Fruit fly (Drosophila melanogaster) whole organism, wandering third instar larva: Measurements from ENCODE around the gene UQCR-14L.
A peak's percentile ranks its signal among the peaks of the same experiment; 100 is the strongest.

ENCODE experiments used
- GATAd ChIP-seq: sonication (Bioruptor generic); optimal IDR thresholded peaks from 2 replicates; lab custom pipeline; 2016; ENCODE audit warnings: missing biosample characterization, missing genetic modification characterization
- HLH106 ChIP-seq: fragments of 200-800 bp; optimal IDR thresholded peaks from 3 replicates; lab custom pipeline; 2019; ENCODE audit warnings: missing biosample characterization, mild to moderate bottlenecking, missing genetic modification characterization, moderate library complexity
- Hnf4 ChIP-seq: fragments of 200-800 bp; sonication (Bioruptor generic); optimal IDR thresholded peaks from 2 replicates; lab custom pipeline; 2016; ENCODE audit warnings: missing biosample characterization, mild to moderate bottlenecking, missing genetic modification characterization
- Hr78 ChIP-seq: fragments of >200 bp; optimal IDR thresholded peaks from 2 replicates; lab custom pipeline; 2017; ENCODE audit warnings: missing biosample characterization, missing genetic modification characterization
- Myc ChIP-seq: fragments of >200 bp; optimal IDR thresholded peaks from 2 replicates; lab custom pipeline; 2017
- OdsH ChIP-seq: fragments of 200-800 bp; sonication (Bioruptor generic); optimal IDR thresholded peaks from 2 replicates; lab custom pipeline; 2016; ENCODE audit warnings: missing biosample characterization, mild to moderate bottlenecking, missing genetic modification characterization
- Vsx2 ChIP-seq: fragments of 200-300, 225-300 bp; sonication (Bioruptor generic); optimal IDR thresholded peaks from 2 replicates; lab custom pipeline; 2018; ENCODE audit warnings: missing biosample characterization, missing genetic modification characterization; ENCODE audit not compliant: partially characterized antibody
- br ChIP-seq: fragments of 200-800 bp; sonication (Bioruptor generic); optimal IDR thresholded peaks from 2 replicates; lab custom pipeline; 2016; ENCODE audit warnings: missing biosample characterization, missing genetic modification characterization
- foxo ChIP-seq, 2 experiments: fragments of 200-800 bp; sonication (Bioruptor generic); optimal IDR thresholded peaks; 2 replicates in 1 of 2; 3 replicates in 1 of 2; lab custom pipeline; 2016 to 2017; ENCODE audit warnings: missing biosample characterization in 2 of 2, missing genetic modification characterization in 2 of 2
- fru ChIP-seq: fragments of 200-800 bp; sonication (Bioruptor generic); optimal IDR thresholded peaks from 3 replicates; lab custom pipeline; 2016; ENCODE audit warnings: missing biosample characterization, mild to moderate bottlenecking, missing genetic modification characterization
- jim ChIP-seq: fragments of 175-275, 200-325 bp; sonication (Bioruptor generic); optimal IDR thresholded peaks from 2 replicates; lab custom pipeline; 2016; ENCODE audit warnings: missing biosample characterization, mild to moderate bottlenecking, missing genetic modification characterization
- rgr ChIP-seq: fragments of 200-800 bp; sonication (Bioruptor generic); optimal IDR thresholded peaks from 3 replicates; lab custom pipeline; 2016; ENCODE audit warnings: missing biosample characterization, mild to moderate bottlenecking, missing genetic modification characterization
- woc ChIP-seq: sonication (Bioruptor generic); optimal IDR thresholded peaks from 2 replicates; lab custom pipeline; 2016; ENCODE audit warnings: missing biosample characterization, mild to moderate bottlenecking, missing genetic modification characterization

UQCR-14L gene

DNA sequence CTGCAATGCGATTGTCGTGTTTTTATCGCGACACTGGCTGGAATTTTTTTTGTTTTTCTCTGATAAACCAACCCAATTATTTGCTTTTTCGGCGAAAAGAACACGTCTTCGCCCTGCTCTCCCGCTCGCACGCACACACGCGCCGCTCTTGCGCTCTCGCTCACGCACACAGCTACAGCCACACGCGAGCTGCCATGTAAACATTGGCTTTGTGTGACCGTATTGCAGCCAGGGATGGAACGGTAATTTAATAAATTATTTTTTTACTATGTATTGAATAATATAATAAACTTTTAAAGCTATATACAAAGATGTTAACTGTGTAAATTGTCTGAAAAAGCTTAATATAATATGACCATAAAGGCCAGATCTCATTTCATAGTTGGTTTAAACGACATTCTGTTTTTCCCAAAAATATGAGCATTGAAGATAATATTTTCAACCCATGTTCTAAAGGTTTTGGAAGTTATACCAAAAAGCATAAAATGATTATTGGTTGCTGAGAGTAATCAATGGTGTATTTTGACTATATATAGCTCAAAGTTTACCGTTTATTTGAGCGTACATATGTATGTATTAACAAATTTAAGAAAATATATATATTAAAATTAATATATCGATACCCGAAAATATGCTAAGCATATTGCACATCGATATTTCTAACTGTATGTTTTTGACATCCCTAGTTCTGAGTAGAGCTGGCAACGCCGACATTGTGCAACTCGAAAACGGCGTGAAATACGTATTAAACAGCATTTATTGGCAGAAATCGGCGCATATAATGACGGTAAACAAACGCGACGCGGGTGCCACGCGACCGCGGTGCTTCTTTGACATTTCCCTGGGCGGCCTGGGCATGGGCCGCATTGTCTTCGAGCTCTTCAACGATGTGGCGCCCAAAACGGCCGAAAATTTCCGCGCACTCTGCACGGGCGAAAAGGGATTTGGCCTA lies 46.1 kb downstream of the UQCR-14L start, which contains the start of the genes Gfat2 and Moca-cyp (continued):
- TF ChIP-seq jim (GFP tag; lab: Kevin White, UChicago): peak; percentile 12
- TF ChIP-seq Hr78 (GFP tag; lab: Kevin White, UChicago): no peak
- TF ChIP-seq Myc (lab: Kevin White, UChicago): peak; percentile 17

DNA sequence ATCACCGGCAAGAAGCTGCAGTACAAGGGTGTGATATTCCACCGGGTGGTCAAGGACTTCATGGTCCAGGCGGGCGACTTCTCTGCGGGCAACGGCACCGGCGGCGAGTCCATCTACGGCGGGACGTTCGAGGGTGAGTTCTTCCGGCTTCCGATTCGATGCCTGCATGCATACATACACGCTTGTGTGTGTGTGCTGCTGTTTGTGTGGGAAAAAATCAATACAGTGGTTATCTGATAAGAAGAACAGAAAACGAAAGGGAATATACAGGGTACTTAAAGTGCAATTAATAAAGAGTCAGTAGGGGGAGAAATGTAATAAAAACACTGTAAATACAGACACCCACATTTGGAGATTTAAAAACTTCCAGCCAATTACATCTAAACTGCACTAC lies 46.8 kb downstream of the UQCR-14L start:
- TF ChIP-seq woc (GFP tag; lab: Kevin White, UChicago) (no peak), Myc (lab: Kevin White, UChicago) (no peak), Hnf4 (no peak), HLH106 (tag; lab: Kevin White, UChicago) (peak; percentile 22), GATAd (GFP tag; lab: Kevin White, UChicago) (no peak), fru (GFP tag; lab: Kevin White, UChicago) (peak; percentile 17), br (GFP tag; lab: Kevin White, UChicago) (peak; percentile 18), rgr (GFP tag; lab: Kevin White, UChicago) (peak; percentile 44), Vsx2 (GFP tag; lab: Kevin White, UChicago) (no peak), foxo (GFP tag; optimal IDR thresholded peaks at IDR 0.05; lab: Kevin White, UChicago) (peak in 1 of 2 experiments; percentile 61), OdsH (GFP tag; lab: Kevin White, UChicago) (peak; percentile 12)
